Worm (Caenorhabditis elegans): ENCODE measurements around the gene col-141.

- TF ChIP-seq elt-3 (tag; optimal IDR thresholded peaks at IDR 0.05) (no peak), mef-2 (tag; optimal IDR thresholded peaks at IDR 0.05) (no peak), zip-4 (GFP tag; optimal IDR thresholded peaks at IDR 0.05) (no peak), nhr-28 (tag; optimal IDR thresholded peaks at IDR 0.05) (no peak), egl-27 (tag; optimal IDR thresholded peaks at IDR 0.05) (no peak), ceh-82 (tag; optimal IDR thresholded peaks at IDR 0.05) (no peak), swsn-7 (tag; optimal IDR thresholded peaks at IDR 0.05) (no peak)
These were observed 20.5 kb upstream of the col-141 start, which contains the start of gene dmsr-16 for ce11 chrV:6808962-6809361.

Measured in whole organism, L1 larva.